Fruit fly (Drosophila melanogaster) whole organism, embryonic: ENCODE data around the gene D.

Experiments used
- B-H1 ChIP-seq: fragments of 200-800 bp; sonication (Bioruptor generic); IDR thresholded peaks from 3 replicates; pipeline ENCODE4 v1.3.6; 2022; ENCODE audit warnings: missing biosample characterization, missing genetic modification characterization
- CG11560 ChIP-seq: fragments of 200-800 bp; sonication (Bioruptor generic); IDR thresholded peaks from 3 replicates; pipeline ENCODE4 v1.3.6; 2022; ENCODE audit warnings: missing biosample characterization, missing genetic modification characterization
- CG12391 ChIP-seq: fragments of 200-800 bp; sonication (Bioruptor generic); optimal IDR thresholded peaks from 3 replicates; lab custom pipeline; 2018; ENCODE audit warnings: missing biosample characterization, mild to moderate bottlenecking, missing genetic modification characterization, moderate library complexity
- CG12744 ChIP-seq: fragments of 200-800 bp; sonication (Bioruptor generic); optimal IDR thresholded peaks from 2 replicates; lab custom pipeline; 2016; ENCODE audit warnings: missing biosample characterization, missing genetic modification characterization
- CG15514 ChIP-seq: fragments of 200-800 bp; sonication (Bioruptor generic); optimal IDR thresholded peaks from 3 replicates; lab custom pipeline; 2017; ENCODE audit warnings: missing biosample characterization, missing genetic modification characterization, mild to moderate bottlenecking, moderate library complexity, missing genetic modification reagents
- CG1792 ChIP-seq: fragments of 200-800 bp; sonication (Bioruptor generic); optimal IDR thresholded peaks from 2 replicates; lab custom pipeline; 2016; ENCODE audit warnings: missing biosample characterization, missing genetic modification characterization
- CG18011 ChIP-seq: fragments of 200-800 bp; sonication (Bioruptor generic); optimal IDR thresholded peaks from 2 replicates; lab custom pipeline; 2017; ENCODE audit warnings: missing biosample characterization, missing genetic modification characterization, mild to moderate bottlenecking, moderate library complexity, missing genotype
- CG18262 ChIP-seq: fragments of 200-800 bp; optimal IDR thresholded peaks from 3 replicates; lab custom pipeline; 2019; ENCODE audit warnings: missing biosample characterization, mild to moderate bottlenecking, missing genetic modification characterization, moderate library complexity
- CG2129 ChIP-seq: fragments of 200-800 bp; sonication (Bioruptor generic); IDR thresholded peaks from 2 replicates; pipeline ENCODE4 v1.3.6; 2022; ENCODE audit warnings: missing biosample characterization, missing genetic modification characterization; ENCODE audit not compliant: partially characterized antibody
- CG2199 ChIP-seq: fragments of 200-800 bp; sonication (Bioruptor generic); IDR thresholded peaks from 3 replicates; pipeline ENCODE4 v1.3.6; 2022; ENCODE audit warnings: missing biosample characterization, missing genetic modification characterization
- CG33213 ChIP-seq: fragments of 200-800 bp; sonication (Bioruptor generic); optimal IDR thresholded peaks from 3 replicates; lab custom pipeline; 2016; ENCODE audit warnings: missing biosample characterization, missing genetic modification characterization
- CG3847 ChIP-seq: fragments of 200-800 bp; sonication (Bioruptor generic); IDR thresholded peaks from 2 replicates; pipeline ENCODE4 v1.3.6; 2022; ENCODE audit warnings: missing biosample characterization, missing genetic modification characterization
- CG3995 ChIP-seq: fragments of 200-800 bp; sonication (Bioruptor generic); optimal IDR thresholded peaks from 3 replicates; lab custom pipeline; 2016; ENCODE audit warnings: missing biosample characterization, missing genetic modification characterization
- CG4820 ChIP-seq: fragments of 200-800 bp; sonication (Bioruptor generic); optimal IDR thresholded peaks from 3 replicates; lab custom pipeline; 2016; ENCODE audit warnings: missing biosample characterization, missing genetic modification characterization
- CG5953 ChIP-seq: fragments of 200-800 bp; sonication (Bioruptor generic); IDR thresholded peaks from 2 replicates; pipeline ENCODE4 v1.3.6; 2022; ENCODE audit warnings: missing biosample characterization, missing genetic modification characterization
- CG6765 ChIP-seq: fragments of 200-800 bp; sonication (Bioruptor generic); optimal IDR thresholded peaks from 3 replicates; lab custom pipeline; 2017; ENCODE audit warnings: missing biosample characterization, mild to moderate bottlenecking, missing genetic modification characterization
- CG6791 ChIP-seq: fragments of 200-800 bp; sonication (Bioruptor generic); IDR thresholded peaks from 3 replicates; pipeline ENCODE4 v1.3.6; 2022; ENCODE audit warnings: missing biosample characterization, missing genetic modification characterization; ENCODE audit not compliant: partially characterized antibody
- CG7357 ChIP-seq: fragments of 200-800 bp; sonication (Bioruptor generic); IDR thresholded peaks from 3 replicates; pipeline ENCODE4 v1.3.6; 2022; ENCODE audit warnings: missing biosample characterization, missing genetic modification characterization
- CG8944 ChIP-seq: fragments of 200-800 bp; sonication (Bioruptor generic); optimal IDR thresholded peaks from 3 replicates; lab custom pipeline; 2016; ENCODE audit warnings: missing biosample characterization, missing genetic modification characterization
- Dip3 ChIP-seq: fragments of 200-800 bp; sonication (Bioruptor generic); optimal IDR thresholded peaks from 3 replicates; lab custom pipeline; 2016; ENCODE audit warnings: missing biosample characterization, missing genetic modification characterization
- Doc3 ChIP-seq: fragments of 200-800 bp; sonication (Bioruptor generic); IDR thresholded peaks from 3 replicates; pipeline ENCODE4 v1.3.6; 2022; ENCODE audit warnings: missing biosample characterization, missing genetic modification characterization; ENCODE audit not compliant: partially characterized antibody
- E2f2 ChIP-seq: fragments of 200-800 bp; sonication (Bioruptor generic); IDR thresholded peaks from 2 replicates; pipeline ENCODE4 v1.3.6; 2022; ENCODE audit warnings: missing biosample characterization, missing genetic modification characterization
- Fer3 ChIP-seq: fragments of 200-800 bp; sonication (Bioruptor generic); optimal IDR thresholded peaks from 2 replicates; lab custom pipeline; 2018; ENCODE audit warnings: missing biosample characterization, mild to moderate bottlenecking, missing genetic modification characterization, moderate library complexity
- HmgZ ChIP-seq: fragments of 200-800 bp; sonication (Bioruptor generic); optimal IDR thresholded peaks from 2 replicates; lab custom pipeline; 2018; ENCODE audit warnings: missing biosample characterization, mild to moderate bottlenecking, missing genetic modification characterization
- Jarid2 ChIP-seq: fragments of 200-800 bp; sonication (Bioruptor generic); optimal IDR thresholded peaks from 3 replicates; lab custom pipeline; 2017; ENCODE audit warnings: mild to moderate bottlenecking, missing biosample characterization, missing genetic modification reagents, missing genetic modification characterization
- MTF-1 ChIP-seq: fragments of 200-800 bp; sonication (Bioruptor generic); optimal IDR thresholded peaks from 2 replicates; lab custom pipeline; 2018; ENCODE audit warnings: missing biosample characterization, mild to moderate bottlenecking, missing genetic modification characterization, borderline replicate concordance
- Mrtf ChIP-seq: fragments of 200-800 bp; sonication (Bioruptor generic); IDR thresholded peaks from 3 replicates; pipeline ENCODE4 v1.3.6; 2022; ENCODE audit warnings: missing biosample characterization, missing genetic modification characterization
- Stat92E ChIP-seq, 3 experiments: fragments of >200 bp in 2 of 3; fragments of 200-800 bp in 1 of 3; sonication (Bioruptor generic) in 1 of 3; optimal IDR thresholded peaks; 2 replicates each; lab custom pipeline; 2017 to 2019; ENCODE audit warnings: missing biosample characterization in 3 of 3, missing genetic modification characterization in 3 of 3, mild to moderate bottlenecking in 1 of 3, moderate library complexity in 1 of 3
- cad ChIP-seq: fragments of >200 bp; optimal IDR thresholded peaks from 2 replicates; lab custom pipeline; 2017; ENCODE audit warnings: missing biosample characterization, missing genetic modification characterization
- gem ChIP-seq: fragments of 200-800 bp; sonication (Bioruptor generic); optimal IDR thresholded peaks from 2 replicates; lab custom pipeline; 2019; ENCODE audit warnings: missing biosample characterization, mild to moderate bottlenecking, missing genetic modification characterization, moderate library complexity
- grau ChIP-seq: fragments of 200-800 bp; optimal IDR thresholded peaks from 3 replicates; lab custom pipeline; 2019; ENCODE audit warnings: missing biosample characterization, mild to moderate bottlenecking, missing genetic modification characterization, moderate library complexity
- lola ChIP-seq, 3 experiments: fragments of >200 bp in 2 of 3; fragments of 200-800 bp in 1 of 3; sonication (Bioruptor generic) in 1 of 3; optimal IDR thresholded peaks; 2 replicates each; lab custom pipeline; 2017 to 2019; ENCODE audit warnings: missing biosample characterization in 3 of 3, missing genetic modification characterization in 3 of 3, mild to moderate bottlenecking in 1 of 3, moderate library complexity in 1 of 3
- lov ChIP-seq, 2 experiments: fragments of 200-800 bp in 1 of 2; fragments of >200 bp in 1 of 2; sonication (Bioruptor generic) in 1 of 2; IDR thresholded peaks in 1 of 2; optimal IDR thresholded peaks in 1 of 2; 2 replicates in 1 of 2; 3 replicates in 1 of 2; pipeline versions ENCODE4 v1.3.6 to Lab custom; 2017 to 2022; ENCODE audit warnings: missing biosample characterization in 1 of 2, missing genetic modification characterization in 1 of 2
- luna ChIP-seq: fragments of 200-800 bp; sonication (Bioruptor generic); optimal IDR thresholded peaks from 2 replicates; lab custom pipeline; 2016; ENCODE audit warnings: missing biosample characterization, missing genetic modification characterization
- oc ChIP-seq: fragments of 200-800 bp; sonication (Bioruptor generic); optimal IDR thresholded peaks from 2 replicates; lab custom pipeline; 2018; ENCODE audit warnings: missing biosample characterization, mild to moderate bottlenecking, missing genetic modification characterization, moderate library complexity
- onecut ChIP-seq: fragments of 200-800 bp; sonication (Bioruptor generic); IDR thresholded peaks from 2 replicates; pipeline ENCODE4 v1.3.6; 2022; ENCODE audit warnings: missing biosample characterization, missing genetic modification characterization
- pan ChIP-seq, 4 experiments: fragments of >200 bp in 3 of 4; fragments of 200-800 bp in 1 of 4; sonication (Bioruptor generic) in 1 of 4; optimal IDR thresholded peaks in 3 of 4; IDR thresholded peaks in 1 of 4; 2 replicates each; pipeline versions ENCODE4 v1.3.6 to Lab custom; 2017 to 2022; ENCODE audit warnings: missing biosample characterization in 2 of 4, missing genetic modification characterization in 2 of 4, mixed read lengths in 1 of 4
- pb ChIP-seq: fragments of 200-800 bp; sonication (Bioruptor generic); optimal IDR thresholded peaks from 3 replicates; lab custom pipeline; 2016; ENCODE audit warnings: missing biosample characterization, missing genetic modification characterization
- phol ChIP-seq: fragments of 200-800 bp; sonication (Bioruptor generic); optimal IDR thresholded peaks from 3 replicates; lab custom pipeline; 2018; ENCODE audit warnings: missing biosample characterization, mild to moderate bottlenecking, missing genetic modification characterization, moderate library complexity
- row ChIP-seq: fragments of 200-800 bp; sonication (Bioruptor generic); IDR thresholded peaks from 3 replicates; pipeline ENCODE4 v1.3.6; 2022; ENCODE audit warnings: missing biosample characterization, missing genetic modification characterization
- sim ChIP-seq: fragments of 200-800 bp; sonication (Bioruptor generic); IDR thresholded peaks from 2 replicates; pipeline ENCODE4 v1.3.6; 2022; ENCODE audit warnings: missing biosample characterization, missing genetic modification characterization
- stwl ChIP-seq: fragments of 200-800 bp; sonication (Bioruptor generic); optimal IDR thresholded peaks from 3 replicates; lab custom pipeline; 2018; ENCODE audit warnings: missing biosample characterization, mild to moderate bottlenecking, missing genetic modification characterization, moderate library complexity
- tna ChIP-seq: fragments of 200-800 bp; sonication (Bioruptor generic); IDR thresholded peaks from 2 replicates; pipeline ENCODE4 v1.3.6; 2022; ENCODE audit warnings: missing biosample characterization, missing genetic modification characterization; ENCODE audit not compliant: partially characterized antibody
- tx ChIP-seq: fragments of 200-800 bp; sonication (Bioruptor generic); optimal IDR thresholded peaks from 2 replicates; lab custom pipeline; 2016; ENCODE audit warnings: missing biosample characterization, missing genetic modification characterization
- zen ChIP-seq: fragments of 200-800 bp; sonication (Bioruptor generic); optimal IDR thresholded peaks from 3 replicates; lab custom pipeline; 2018; ENCODE audit warnings: missing biosample characterization, mild to moderate bottlenecking, missing genetic modification characterization, moderate library complexity

D gene

DNA sequence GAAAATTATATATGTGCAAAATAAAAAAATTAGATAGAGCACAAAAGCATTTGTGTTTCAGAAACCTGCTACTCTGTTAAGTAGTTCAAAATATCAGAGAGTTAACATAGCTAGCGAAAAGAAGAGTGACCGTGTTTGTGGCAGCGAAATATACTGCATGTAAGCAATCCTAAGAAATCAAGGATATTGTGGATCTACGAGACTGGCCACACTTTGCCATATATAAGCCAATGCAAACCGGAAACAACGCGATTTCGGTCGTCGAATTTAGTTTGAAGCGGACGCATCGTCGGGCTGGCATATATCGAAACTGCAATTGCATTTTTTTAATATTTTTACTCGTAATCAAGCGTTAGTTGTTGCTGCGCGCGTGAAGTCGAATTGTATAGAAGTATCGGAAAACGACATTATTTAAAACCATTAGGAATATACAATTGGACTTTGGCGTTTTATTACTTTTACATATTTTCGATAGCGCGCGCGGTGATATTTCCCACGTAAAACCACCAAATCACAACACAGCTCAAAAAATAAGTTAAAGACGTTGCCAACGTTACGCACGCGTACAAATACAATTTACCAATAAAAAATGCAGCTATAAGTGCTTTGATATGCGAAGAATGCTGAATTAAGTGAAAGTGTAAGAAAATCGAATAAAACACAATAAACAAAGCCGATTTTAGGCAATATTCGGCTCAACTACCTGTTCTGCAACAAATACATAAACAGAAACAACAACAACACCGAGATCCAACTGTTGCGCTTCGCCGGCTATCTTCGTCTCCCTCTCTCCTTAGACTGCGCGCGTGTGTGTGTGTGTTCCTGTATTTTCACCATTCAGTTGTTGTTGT is 12.4 kb upstream of the D start, which contains the start of gene nuf (continued):
- no peak for TF ChIP-seq Dip3
- TF ChIP-seq Jarid2, result peak; percentile 96
- TF ChIP-seq CG6765, result peak; percentile 83
- TF ChIP-seq CG2129 (GFP tag; lab: Robert Waterston, UW), result no peak
- TF ChIP-seq CG33213 (GFP tag; lab: Kevin White, UChicago), result peak; percentile 80
- TF ChIP-seq tx, result no peak
- TF ChIP-seq CG1792 (GFP tag; lab: Kevin White, UChicago), result no peak
- TF ChIP-seq pan (optimal IDR thresholded peaks at IDR 0.05; lab: Kevin White, UChicago), result no peak
- TF ChIP-seq pan (GFP tag; optimal IDR thresholded peaks at IDR 0.05 in 1 of 2, IDR thresholded peaks at IDR 0.05 in 1 of 2), result peak in 1 of 2 experiments; percentile 73
- TF ChIP-seq CG18262 (tag; lab: Kevin White, UChicago), result peak; percentile 38
- TF ChIP-seq CG12744 (GFP tag; lab: Kevin White, UChicago), result no peak
- peak in 1 of 3 experiments; percentile 55 for TF ChIP-seq Stat92E (GFP tag; optimal IDR thresholded peaks at IDR 0.05; lab: Kevin White, UChicago)
- peak; percentile 60; the same call in 1 of the 2 replicates for TF ChIP-seq tna (GFP tag; lab: Robert Waterston, UW)
- no peak for TF ChIP-seq CG4820
- TF ChIP-seq CG3847 (GFP tag; lab: Robert Waterston, UW), result no peak
- TF ChIP-seq sim (GFP tag; lab: Robert Waterston, UW), result no peak
- TF ChIP-seq MTF-1 (GFP tag; lab: Kevin White, UChicago), result peak; percentile 92
- no peak for TF ChIP-seq CG8944 (GFP tag; lab: Kevin White, UChicago)
- no peak for TF ChIP-seq CG18011
- no peak; the same call in 2 of the 3 replicates for TF ChIP-seq B-H1 (GFP tag; lab: Robert Waterston, UW)
- no peak for TF ChIP-seq Doc3 (GFP tag; lab: Robert Waterston, UW)
- peak; percentile 48 for TF ChIP-seq stwl (tag; lab: Kevin White, UChicago)
- TF ChIP-seq HmgZ (tag; lab: Kevin White, UChicago), result peak; percentile 46
- TF ChIP-seq phol (tag; lab: Kevin White, UChicago), result no peak
- no peak for TF ChIP-seq CG12391 (tag; lab: Kevin White, UChicago)
- TF ChIP-seq onecut (GFP tag; lab: Robert Waterston, UW), result peak; percentile 54

DNA sequence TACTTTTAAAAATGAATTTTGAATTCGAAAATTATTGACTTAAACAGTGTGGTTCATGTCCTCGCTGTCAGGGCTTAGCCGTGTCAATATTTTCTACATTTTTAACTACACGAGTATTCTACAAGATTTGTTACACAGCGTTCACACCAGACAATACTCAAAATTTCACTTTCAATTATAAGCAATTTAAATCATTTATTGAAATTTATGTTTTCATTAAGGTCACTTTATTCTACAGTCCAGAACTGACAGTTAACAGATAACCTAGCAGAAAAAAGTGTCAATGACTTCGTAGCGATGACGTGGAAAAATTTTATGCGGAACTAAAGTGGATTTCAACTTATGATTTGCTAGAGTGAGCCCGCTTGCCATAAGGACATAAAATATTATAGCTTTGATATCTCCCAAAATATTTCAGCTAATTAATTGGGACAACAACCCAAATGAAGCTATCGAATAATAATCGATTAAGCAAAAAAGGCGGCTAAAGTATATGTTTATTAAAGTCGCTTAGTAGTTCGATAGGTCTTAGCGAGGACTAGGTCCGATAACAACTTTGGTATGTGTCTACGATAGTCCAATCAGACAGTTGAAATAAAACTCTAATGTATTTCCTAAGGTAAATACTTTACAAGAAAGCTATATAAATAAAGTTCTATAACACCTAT is 11.7 kb upstream of the D start:
- TF ChIP-seq sim (GFP tag; lab: Robert Waterston, UW) (peak; percentile 40; the same call in 1 of the 2 replicates), cad (no peak), Mrtf (GFP tag; lab: Robert Waterston, UW) (no peak), E2f2 (peak; percentile 65), CG7357 (GFP tag; lab: Robert Waterston, UW) (peak; percentile 92), zen (peak; percentile 14), CG11560 (tag; lab: Robert Waterston, UW) (peak; percentile 96; the same call in 2 of the 3 replicates), Fer3 (tag; lab: Kevin White, UChicago) (peak; percentile 64), row (GFP tag; lab: Robert Waterston, UW) (peak; percentile 90), gem (tag; lab: Kevin White, UChicago) (peak; percentile 16), lola (GFP tag; optimal IDR thresholded peaks at IDR 0.05; lab: Kevin White, UChicago) (no peak), CG3995 (no peak), oc (no peak), CG15514 (peak; percentile 97), CG2199 (peak; percentile 50; the same call in 1 of the 3 replicates), luna (GFP tag; lab: Kevin White, UChicago) (no peak), CG5953 (peak; percentile 77), CG6791 (GFP tag; lab: Robert Waterston, UW) (peak; percentile 60), lov (optimal IDR thresholded peaks at IDR 0.05; lab: Kevin White, UChicago) (no peak), lov (GFP tag; IDR thresholded peaks at IDR 0.05; lab: Robert Waterston, UW) (no peak), pb (no peak), grau (tag; lab: Kevin White, UChicago) (peak; percentile 48)
